Worm (Caenorhabditis elegans) whole organism, L2 larva: Measurements from ENCODE around the gene C33F10.4.
"Not testable (repeated sequence)": the region's sequence is repeated elsewhere in the genome, so short reads cannot be mapped to it uniquely, and the experiment has no call there.

Experiments used
- aly-2 ChIP-seq: fragments of 150-350 bp; optimal IDR thresholded peaks from 2 replicates; lab custom pipeline; 2014; ENCODE audit warnings: missing biosample characterization, missing genetic modification characterization
- ama-1 ChIP-seq: fragments of 150-350 bp; optimal IDR thresholded peaks from 2 replicates; lab custom pipeline; 2018; ENCODE audit warnings: inconsistent platforms
- ceh-16 ChIP-seq: fragments of 150-350 bp; optimal IDR thresholded peaks from 2 replicates; lab custom pipeline; 2014; ENCODE audit warnings: missing biosample characterization, missing genetic modification characterization
- ceh-82 ChIP-seq: fragments of 150-350 bp; optimal IDR thresholded peaks from 2 replicates; lab custom pipeline; 2014; ENCODE audit warnings: missing biosample characterization, missing genetic modification characterization
- egl-27 ChIP-seq: sonication (generic microtip); optimal IDR thresholded peaks from 3 replicates; lab custom pipeline; 2017; ENCODE audit warnings: missing biosample characterization, missing genetic modification reagents, missing genetic modification characterization
- elt-1 ChIP-seq: fragments of 150-350 bp; optimal IDR thresholded peaks from 2 replicates; lab custom pipeline; 2014; ENCODE audit warnings: missing biosample characterization, missing genetic modification characterization
- elt-3 ChIP-seq: sonication (generic microtip); optimal IDR thresholded peaks from 2 replicates; lab custom pipeline; 2017; ENCODE audit warnings: missing biosample characterization, missing genetic modification characterization
- lin-39 ChIP-seq: fragments of 150-350 bp; optimal IDR thresholded peaks from 2 replicates; lab custom pipeline; 2014; ENCODE audit warnings: missing biosample characterization, missing genetic modification reagents, missing genetic modification characterization
- nhr-11 ChIP-seq: fragments of 150-350 bp; optimal IDR thresholded peaks from 2 replicates; lab custom pipeline; 2014; ENCODE audit warnings: missing biosample characterization, missing genetic modification characterization
- nhr-237 ChIP-seq: fragments of 150-350 bp; optimal IDR thresholded peaks from 2 replicates; lab custom pipeline; 2014; ENCODE audit warnings: missing biosample characterization, missing genetic modification characterization
- nhr-6 ChIP-seq: fragments of 150-350 bp; optimal IDR thresholded peaks from 2 replicates; lab custom pipeline; 2014; ENCODE audit warnings: missing biosample characterization, missing genetic modification characterization

- not testable (repeated sequence) for TF ChIP-seq aly-2 (tag; lab: Kevin White, UChicago); egl-27 (tag; lab: Kevin White, UChicago); nhr-237; ama-1 (lab: Kevin White, UChicago); ceh-16 (tag; lab: Kevin White, UChicago); elt-1 (tag; lab: Kevin White, UChicago); elt-3 (tag; lab: Kevin White, UChicago); nhr-6 (tag; lab: Kevin White, UChicago); lin-39 (tag; lab: Kevin White, UChicago); nhr-11 (tag; lab: Kevin White, UChicago); ceh-82
Observed at ce11 chrII:4825133-4825532, 29.6 kb downstream of the C33F10.4 start, which contains the start of the genes C33F10.8 and msp-40.
